Fruit fly (Drosophila melanogaster) whole organism, pupa: Measurements from ENCODE around the gene Prat2.

Source experiments
- CG13204 ChIP-seq: fragments of 200-800 bp; sonication (Bioruptor generic); optimal IDR thresholded peaks from 2 replicates; lab custom pipeline; 2018; ENCODE audit warnings: missing biosample characterization, mild to moderate bottlenecking, missing genetic modification characterization, moderate library complexity
- CG4496 ChIP-seq: fragments of 200-800 bp; sonication (Bioruptor generic); IDR thresholded peaks from 3 replicates; pipeline ENCODE4 v1.3.6; 2022; ENCODE audit warnings: missing biosample characterization, missing genetic modification characterization
- EcR ChIP-seq: fragments of 200-800 bp; sonication (Bioruptor generic); optimal IDR thresholded peaks from 3 replicates; lab custom pipeline; 2019; ENCODE audit warnings: missing biosample characterization, missing genetic modification characterization, mild to moderate bottlenecking, moderate library complexity, missing genetic modification reagents
- Pif1A ChIP-seq: fragments of 200-800 bp; sonication (Bioruptor generic); optimal IDR thresholded peaks from 3 replicates; lab custom pipeline; 2016; ENCODE audit warnings: missing biosample characterization, missing genetic modification characterization
- fd96Ca ChIP-seq: fragments of 200-800 bp; sonication (Bioruptor generic); IDR thresholded peaks from 3 replicates; pipeline ENCODE4 v1.3.6; 2022; ENCODE audit warnings: missing biosample characterization, missing genetic modification characterization
- gl ChIP-seq: fragments of 200-800 bp; sonication (Bioruptor generic); optimal IDR thresholded peaks from 2 replicates; lab custom pipeline; 2018; ENCODE audit warnings: missing biosample characterization, mild to moderate bottlenecking, missing genetic modification characterization

DNA sequence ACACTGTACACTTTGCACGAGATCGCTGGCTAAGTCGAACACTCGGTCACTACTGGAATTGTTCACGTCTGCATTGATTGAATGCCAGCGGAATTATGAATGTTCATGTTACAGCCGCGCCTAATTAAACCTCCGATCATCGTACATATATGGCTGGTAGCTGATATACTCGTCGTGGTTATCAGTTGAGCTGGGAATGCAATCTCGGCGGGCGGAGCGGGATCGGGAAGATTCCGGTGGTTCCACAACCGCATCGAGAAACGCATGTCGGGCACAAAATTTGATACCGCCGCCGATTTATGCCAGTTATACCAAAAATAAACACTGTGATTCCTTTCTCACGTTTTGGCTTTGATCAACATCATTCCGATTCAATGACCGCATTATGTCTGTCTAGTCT is at the start of gene Prat2:
- TF ChIP-seq EcR (GFP tag; lab: Kevin White, UChicago) (no peak), fd96Ca (GFP tag; lab: Robert Waterston, UW) (no peak), Pif1A (GFP tag; lab: Kevin White, UChicago) (no peak), CG13204 (GFP tag; lab: Kevin White, UChicago) (no peak), CG4496 (GFP tag; lab: Robert Waterston, UW) (no peak), gl (tag; lab: Kevin White, UChicago) (no peak)
